Worm (Caenorhabditis elegans) whole organism, L4/young adult: ENCODE data around the gene txdc-9.

Experiments
- W03F9.2 ChIP-seq: fragments of 150-350 bp; optimal IDR thresholded peaks from 2 replicates; lab custom pipeline; 2014; ENCODE audit warnings: missing biosample characterization, missing genetic modification characterization
- dao-5 ChIP-seq: sonication (generic microtip); optimal IDR thresholded peaks from 2 replicates; lab custom pipeline; 2016; ENCODE audit warnings: missing genotype, missing genetic modification characterization, moderate library complexity, missing compliant biosample characterization

DNA sequence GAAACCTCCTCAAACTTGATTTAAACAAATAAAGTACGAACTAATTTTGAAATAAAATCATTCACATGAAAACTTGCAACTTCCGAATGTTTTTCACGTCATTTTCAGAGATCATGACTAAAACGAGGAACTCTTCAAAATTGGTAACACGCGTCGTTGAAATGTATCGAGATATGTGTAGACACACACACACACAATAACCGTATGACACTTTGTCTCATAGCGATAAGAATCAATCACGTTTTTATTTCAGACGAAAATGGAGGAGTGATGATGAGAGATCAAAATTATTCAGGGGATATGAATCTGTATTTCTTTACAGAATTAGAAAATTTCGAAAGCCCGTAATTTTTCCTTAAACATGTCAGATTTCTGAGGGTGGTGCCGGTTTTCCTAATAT, 9.3 kb upstream of the txdc-9 start:
- no peak for TF ChIP-seq dao-5 (tag; lab: Kevin White, UChicago)
- TF ChIP-seq W03F9.2 (tag; lab: Kevin White, UChicago): no peak
